Worm (Caenorhabditis elegans): ENCODE data around the gene R05G6.4.

R05G6.4 gene

ce11 chrIV:7473159-7473649 is 39.8 kb upstream of the R05G6.4 start, which contains the start of the genes plk-3 and F55G1.6:
TSS of gene plk-3 (minus strand) at chrIV:7473209.
TSS of gene F55G1.6 (plus strand) at chrIV:7473517.
- no peak for TF ChIP-seq ceh-34 (tag; optimal IDR thresholded peaks at IDR 0.05)
- no peak for TF ChIP-seq hlh-30 (tag; optimal IDR thresholded peaks at IDR 0.05; ENCODE audit: insufficient read depth)
- TF ChIP-seq pha-2 (tag; optimal IDR thresholded peaks at IDR 0.05): no peak
- TF ChIP-seq ceh-30 (tag; optimal IDR thresholded peaks at IDR 0.05): no peak
- TF ChIP-seq ceh-2 (tag; optimal IDR thresholded peaks at IDR 0.05): no peak
- no peak for TF ChIP-seq sox-4 (tag; optimal IDR thresholded peaks at IDR 0.05)
- no peak for TF ChIP-seq Y22D7AL.16 (tag; optimal IDR thresholded peaks at IDR 0.05)
- TF ChIP-seq ceh-24 (tag; optimal IDR thresholded peaks at IDR 0.05): no peak
- TF ChIP-seq nhr-11 (tag; optimal IDR thresholded peaks at IDR 0.05): no peak

- TF ChIP-seq ceh-14 (tag; optimal IDR thresholded peaks at IDR 0.05) (no peak), ref-2 (tag; optimal IDR thresholded peaks at IDR 0.05) (no peak), fkh-6 (tag; optimal IDR thresholded peaks at IDR 0.05) (no peak), ahr-1 (tag; optimal IDR thresholded peaks at IDR 0.05) (no peak), unc-3 (GFP tag; conservative IDR thresholded peaks at IDR 0.05) (no peak), unc-3 (tag; optimal IDR thresholded peaks at IDR 0.05) (no peak), dve-1 (tag; optimal IDR thresholded peaks at IDR 0.05) (no peak), ceh-30 (tag; optimal IDR thresholded peaks at IDR 0.05) (no peak), hlh-8 (tag; optimal IDR thresholded peaks at IDR 0.05) (no peak), ceh-48 (tag; optimal IDR thresholded peaks at IDR 0.05) (no peak), madf-2 (tag; optimal IDR thresholded peaks at IDR 0.05) (no peak), C38D4.7 (GFP tag; optimal IDR thresholded peaks at IDR 0.05) (no peak)
Measured at ce11 chrIV:7474826-7475225, 38.2 kb upstream of the R05G6.4 start, which contains the start of gene slc-25A18.2. TSS of gene slc-25A18.2 (plus strand) at chrIV:7475041.

- TF ChIP-seq pqm-1 (tag; optimal IDR thresholded peaks at IDR 0.05) (no peak), lim-6 (tag; optimal IDR thresholded peaks at IDR 0.05) (no peak), sdc-2 (tag; optimal IDR thresholded peaks at IDR 0.05) (no peak), zip-5 (tag; optimal IDR thresholded peaks at IDR 0.05) (no peak), dmd-4 (tag; optimal IDR thresholded peaks at IDR 0.05; ENCODE audit: borderline replicate concordance) (no peak)
Measured at ce11 chrIV:7477197-7477596, 35.8 kb upstream of the R05G6.4 start, which contains the start of gene pycr-4. TSS of gene pycr-4 (minus strand) at chrIV:7477297.

ce11 chrIV:7477697-7478096 is 35.3 kb upstream of the R05G6.4 start:
- TF ChIP-seq sox-4 (tag; optimal IDR thresholded peaks at IDR 0.05) (no peak), pqm-1 (tag; optimal IDR thresholded peaks at IDR 0.05) (no peak), ceh-30 (tag; optimal IDR thresholded peaks at IDR 0.05) (no peak), npax-4 (tag; optimal IDR thresholded peaks at IDR 0.05) (no peak), syd-9 (tag; optimal IDR thresholded peaks at IDR 0.05) (no peak), pax-1 (tag; optimal IDR thresholded peaks at IDR 0.05) (no peak), F13H6.1 (tag; optimal IDR thresholded peaks at IDR 0.05) (no peak), tbx-2 (tag; optimal IDR thresholded peaks at IDR 0.05) (no peak), gmeb-2 (tag; optimal IDR thresholded peaks at IDR 0.05) (no peak), ceh-34 (tag; optimal IDR thresholded peaks at IDR 0.05) (no peak), fkh-6 (tag; optimal IDR thresholded peaks at IDR 0.05) (no peak), ceh-22 (tag; optimal IDR thresholded peaks at IDR 0.05) (no peak), hlh-15 (tag; optimal IDR thresholded peaks at IDR 0.05) (no peak), lim-6 (tag; optimal IDR thresholded peaks at IDR 0.05) (no peak), K09A11.1 (tag; optimal IDR thresholded peaks at IDR 0.05; ENCODE audit: insufficient read depth) (no peak), dmd-4 (tag; optimal IDR thresholded peaks at IDR 0.05; ENCODE audit: borderline replicate concordance) (no peak), ceh-31 (tag; optimal IDR thresholded peaks at IDR 0.05) (no peak), K02D7.2 (tag; optimal IDR thresholded peaks at IDR 0.05) (no peak), hlh-30 (tag; optimal IDR thresholded peaks at IDR 0.05; ENCODE audit: insufficient read depth) (no peak), dve-1 (tag; optimal IDR thresholded peaks at IDR 0.05) (no peak)

Measured in whole organism, late embryonic.